Worm (Caenorhabditis elegans) whole organism, L1 larva: ENCODE measurements around the gene cua-1.
A peak's percentile ranks its signal among the peaks of the same experiment; 100 is the strongest.

Experiments used
- C16A3.4 ChIP-seq: fragments of 150-350 bp; optimal IDR thresholded peaks from 2 replicates; lab custom pipeline; 2014; ENCODE audit warnings: missing biosample characterization, missing genetic modification characterization
- F16B12.6 ChIP-seq: fragments of 150-350 bp; optimal IDR thresholded peaks from 2 replicates; lab custom pipeline; 2014; ENCODE audit warnings: missing biosample characterization, missing genetic modification characterization
- aha-1 ChIP-seq: fragments of 150-350 bp; optimal IDR thresholded peaks from 2 replicates; lab custom pipeline; 2014; ENCODE audit warnings: missing biosample characterization, missing genetic modification characterization
- alr-1 ChIP-seq: fragments of 200-800 bp; sonication (Bioruptor generic); optimal IDR thresholded peaks from 2 replicates; lab custom pipeline; 2018; ENCODE audit warnings: borderline replicate concordance, mild to moderate bottlenecking, missing genetic modification characterization, missing compliant biosample characterization
- aly-2 ChIP-seq: fragments of 150-350 bp; optimal IDR thresholded peaks from 2 replicates; lab custom pipeline; 2014; ENCODE audit warnings: missing biosample characterization, missing genetic modification characterization
- blmp-1 ChIP-seq: fragments of 150-350 bp; optimal IDR thresholded peaks from 2 replicates; lab custom pipeline; 2014; ENCODE audit warnings: missing biosample characterization, missing genetic modification characterization
- ceh-82 ChIP-seq, 3 experiments: fragments of 150-350 bp in 1 of 3; sonication (generic microtip) in 2 of 3; optimal IDR thresholded peaks; 2 replicates each; lab custom pipeline; 2014 to 2017; ENCODE audit warnings: missing biosample characterization in 3 of 3, missing genetic modification characterization in 3 of 3
- ceh-88 ChIP-seq: fragments of 200-800 bp; sonication (Bioruptor generic); IDR thresholded peaks from 2 replicates; pipeline ENCODE4 v1.3.6; 2022; ENCODE audit warnings: missing genetic modification characterization, missing compliant biosample characterization
- ces-1 ChIP-seq: fragments of 150-350 bp; optimal IDR thresholded peaks from 2 replicates; lab custom pipeline; 2014; ENCODE audit warnings: missing biosample characterization, missing genetic modification reagents, missing genetic modification characterization
- dpl-1 ChIP-seq, 3 experiments: fragments of 150-350 bp in 2 of 3; sonication (generic microtip) in 1 of 3; optimal IDR thresholded peaks; 2 replicates each; lab custom pipeline; 2014 to 2017; ENCODE audit warnings: missing biosample characterization in 3 of 3, missing genetic modification characterization in 3 of 3, missing genetic modification reagents in 3 of 3
- efl-1 ChIP-seq, 4 experiments: fragments of 150-350 bp; optimal IDR thresholded peaks in 3 of 4; peaks in 1 of 4; 1 replicate in 1 of 4; 2 replicates in 3 of 4; lab custom pipeline; 2014; ENCODE audit warnings: missing biosample characterization in 2 of 4, missing genetic modification characterization in 2 of 4, missing genetic modification reagents in 2 of 4
- efl-3 ChIP-seq: fragments of 200-800 bp; sonication (Bioruptor generic); optimal IDR thresholded peaks from 2 replicates; lab custom pipeline; 2018; ENCODE audit warnings: mild to moderate bottlenecking, missing genetic modification characterization, missing compliant biosample characterization
- egl-27 ChIP-seq, 2 experiments: fragments of 150-350 bp in 1 of 2; sonication (generic microtip); optimal IDR thresholded peaks; 3 replicates each; lab custom pipeline; 2017 to 2018; ENCODE audit warnings: missing biosample characterization in 2 of 2, missing genetic modification characterization in 2 of 2, missing genetic modification reagents in 2 of 2
- elt-3 ChIP-seq, 6 experiments: fragments of 150-350 bp in 1 of 6; sonication (generic microtip); optimal IDR thresholded peaks; 2 replicates each; lab custom pipeline; 2017 to 2018; ENCODE audit warnings: missing biosample characterization in 6 of 6, missing genetic modification characterization in 6 of 6, inconsistent platforms in 1 of 6
- fkh-10 ChIP-seq: sonication (generic microtip); optimal IDR thresholded peaks from 2 replicates; lab custom pipeline; 2017; ENCODE audit warnings: missing biosample characterization, missing genetic modification reagents, missing genetic modification characterization
- fkh-4 ChIP-seq: sonication (generic microtip); optimal IDR thresholded peaks from 2 replicates; lab custom pipeline; 2016; ENCODE audit warnings: missing compliant biosample characterization, missing genetic modification characterization, borderline replicate concordance
- fkh-8 ChIP-seq: sonication (generic microtip); optimal IDR thresholded peaks from 2 replicates; lab custom pipeline; 2016; ENCODE audit warnings: mild to moderate bottlenecking, missing genetic modification characterization, missing compliant biosample characterization
- fos-1 ChIP-seq: fragments of 150-350 bp; optimal IDR thresholded peaks from 2 replicates; lab custom pipeline; 2014; ENCODE audit warnings: missing biosample characterization, missing genetic modification characterization
- grh-1 ChIP-seq: fragments of 200-800 bp; sonication (Bioruptor generic); IDR thresholded peaks from 2 replicates; pipeline ENCODE4 v1.3.6; 2022; ENCODE audit warnings: missing genetic modification reagents, missing genetic modification characterization, missing compliant biosample characterization
- jun-1 ChIP-seq: fragments of 150-350 bp; optimal IDR thresholded peaks from 2 replicates; lab custom pipeline; 2014; ENCODE audit warnings: missing biosample characterization, missing genetic modification reagents, missing genetic modification characterization
- lin-13 ChIP-seq: fragments of 150-350 bp; optimal IDR thresholded peaks from 2 replicates; lab custom pipeline; 2014; ENCODE audit warnings: missing biosample characterization, missing genetic modification reagents, missing genetic modification characterization
- lin-14 ChIP-seq: fragments of 200-800 bp; sonication (Bioruptor generic); optimal IDR thresholded peaks from 2 replicates; lab custom pipeline; 2018; ENCODE audit warnings: mild to moderate bottlenecking, missing genetic modification characterization, moderate library complexity, missing compliant biosample characterization
- lin-15B ChIP-seq: fragments of 150-350 bp; sonication (generic microtip); optimal IDR thresholded peaks from 3 replicates; lab custom pipeline; 2014; ENCODE audit warnings: missing biosample characterization, missing genetic modification characterization
- lin-35 ChIP-seq, 2 experiments: fragments of 150-350 bp; optimal IDR thresholded peaks; 2 replicates each; lab custom pipeline; 2014; ENCODE audit warnings: missing biosample characterization in 2 of 2, missing genetic modification characterization in 2 of 2, missing genetic modification reagents in 2 of 2
- lir-3 ChIP-seq: sonication (generic microtip); optimal IDR thresholded peaks from 2 replicates; lab custom pipeline; 2016; ENCODE audit warnings: mild to moderate bottlenecking, missing genetic modification characterization, moderate library complexity, missing compliant biosample characterization; ENCODE audit not compliant: poor library complexity
- lsy-2 ChIP-seq, 2 experiments: fragments of 150-350 bp; optimal IDR thresholded peaks; 2 replicates each; lab custom pipeline; 2014; ENCODE audit warnings: missing biosample characterization in 2 of 2, missing genetic modification characterization in 2 of 2
- mab-9 ChIP-seq: fragments of 200-800 bp; sonication (Bioruptor generic); IDR thresholded peaks from 2 replicates; pipeline ENCODE4 v1.3.6; 2022; ENCODE audit warnings: missing genetic modification reagents, missing genetic modification characterization, missing compliant biosample characterization
- mdl-1 ChIP-seq, 2 experiments: fragments of 150-350 bp; optimal IDR thresholded peaks; 2 replicates each; lab custom pipeline; 2014 to 2017; ENCODE audit warnings: missing biosample characterization in 2 of 2, missing genetic modification characterization in 2 of 2, inconsistent platforms in 1 of 2
- mef-2 ChIP-seq: fragments of 150-350 bp; optimal IDR thresholded peaks from 2 replicates; lab custom pipeline; 2014; ENCODE audit warnings: missing biosample characterization, missing genetic modification characterization
- nhr-19 ChIP-seq: fragments of 200-800 bp; sonication (Bioruptor generic); conservative IDR thresholded peaks from 2 replicates; pipeline ENCODE4 v1.3.6; 2022; ENCODE audit warnings: missing genetic modification characterization, missing compliant biosample characterization
- nhr-237 ChIP-seq: fragments of 150-350 bp; optimal IDR thresholded peaks from 2 replicates; lab custom pipeline; 2014; ENCODE audit warnings: missing biosample characterization, missing genetic modification characterization
- nhr-47 ChIP-seq: sonication (generic microtip); optimal IDR thresholded peaks from 2 replicates; lab custom pipeline; 2016; ENCODE audit warnings: mild to moderate bottlenecking, missing genetic modification characterization, moderate library complexity, missing compliant biosample characterization
- nhr-71 ChIP-seq: sonication (generic microtip); optimal IDR thresholded peaks from 2 replicates; lab custom pipeline; 2016; ENCODE audit warnings: mild to moderate bottlenecking, missing genetic modification characterization, moderate library complexity, missing compliant biosample characterization
- nhr-77 ChIP-seq: fragments of 150-350 bp; optimal IDR thresholded peaks from 2 replicates; lab custom pipeline; 2014; ENCODE audit warnings: missing biosample characterization, missing genetic modification characterization
- nhr-85 ChIP-seq: sonication (generic microtip); peaks from one replicate; lab custom pipeline; 2016; ENCODE audit warnings: missing genetic modification characterization, inconsistent platforms, missing compliant biosample characterization
- nhr-90 ChIP-seq: sonication (generic microtip); optimal IDR thresholded peaks from 2 replicates; lab custom pipeline; 2016; ENCODE audit warnings: mild to moderate bottlenecking, missing genetic modification characterization, missing compliant biosample characterization; ENCODE audit not compliant: poor library complexity
- pax-3 ChIP-seq: fragments of 200-800 bp; sonication (Bioruptor generic); optimal IDR thresholded peaks from 2 replicates; lab custom pipeline; 2018; ENCODE audit warnings: mild to moderate bottlenecking, missing genetic modification characterization, moderate library complexity, missing compliant biosample characterization
- pqm-1 ChIP-seq: sonication (generic microtip); optimal IDR thresholded peaks from 3 replicates; lab custom pipeline; 2017; ENCODE audit warnings: missing biosample characterization, missing genetic modification characterization
- rnt-1 ChIP-seq: sonication (generic microtip); optimal IDR thresholded peaks from 2 replicates; lab custom pipeline; 2016; ENCODE audit warnings: mild to moderate bottlenecking, missing genetic modification characterization, moderate library complexity, missing compliant biosample characterization
- skn-1 ChIP-seq: fragments of 150-350 bp; optimal IDR thresholded peaks from 2 replicates; lab custom pipeline; 2014; ENCODE audit warnings: missing biosample characterization, missing genetic modification characterization
- snpc-4 ChIP-seq: fragments of 150-350 bp; optimal IDR thresholded peaks from 2 replicates; lab custom pipeline; 2014; ENCODE audit warnings: missing biosample characterization, missing genetic modification characterization
- snu-23 ChIP-seq: sonication (generic microtip); optimal IDR thresholded peaks from 2 replicates; lab custom pipeline; 2016; ENCODE audit warnings: missing genetic modification characterization, missing compliant biosample characterization
- tbx-2 ChIP-seq: sonication (generic microtip); optimal IDR thresholded peaks from 2 replicates; lab custom pipeline; 2016; ENCODE audit warnings: missing genetic modification characterization, missing compliant biosample characterization
- tlp-1 ChIP-seq: fragments of 150-350 bp; optimal IDR thresholded peaks from 2 replicates; lab custom pipeline; 2014; ENCODE audit warnings: missing biosample characterization, missing genetic modification characterization
- unc-130 ChIP-seq: fragments of 150-350 bp; optimal IDR thresholded peaks from 2 replicates; lab custom pipeline; 2017; ENCODE audit warnings: missing biosample characterization, missing genetic modification characterization, inconsistent platforms
- unc-62 ChIP-seq: fragments of 150-350 bp; optimal IDR thresholded peaks from 2 replicates; lab custom pipeline; 2014; ENCODE audit warnings: missing biosample characterization, missing genetic modification reagents, missing genetic modification characterization
- unc-98 ChIP-seq: fragments of 200-800 bp; sonication (Bioruptor generic); IDR thresholded peaks from 2 replicates; pipeline ENCODE4 v1.3.6; 2022; ENCODE audit warnings: missing genetic modification characterization, missing compliant biosample characterization
- vab-15 ChIP-seq: sonication (generic microtip); optimal IDR thresholded peaks from 2 replicates; lab custom pipeline; 2017; ENCODE audit warnings: missing genotype, mild to moderate bottlenecking, missing genetic modification characterization, missing compliant biosample characterization
- xbp-1 ChIP-seq: sonication (generic microtip); optimal IDR thresholded peaks from 2 replicates; lab custom pipeline; 2016; ENCODE audit warnings: missing genetic modification characterization, missing compliant biosample characterization
- zip-4 ChIP-seq: fragments of 200-800 bp; sonication (Bioruptor generic); optimal IDR thresholded peaks from 2 replicates; lab custom pipeline; 2018; ENCODE audit warnings: mild to moderate bottlenecking, missing genetic modification characterization, moderate library complexity, missing compliant biosample characterization
- ztf-11 ChIP-seq, 2 experiments: sonication (generic microtip); optimal IDR thresholded peaks; 2 replicates each; lab custom pipeline; 2016 to 2017; ENCODE audit warnings: missing genetic modification characterization in 2 of 2, missing biosample characterization in 1 of 2, missing compliant biosample characterization in 1 of 2
- ztf-4 ChIP-seq: fragments of 150-350 bp; optimal IDR thresholded peaks from 2 replicates; lab custom pipeline; 2014; ENCODE audit warnings: missing biosample characterization, missing genetic modification characterization

cua-1 gene

DNA sequence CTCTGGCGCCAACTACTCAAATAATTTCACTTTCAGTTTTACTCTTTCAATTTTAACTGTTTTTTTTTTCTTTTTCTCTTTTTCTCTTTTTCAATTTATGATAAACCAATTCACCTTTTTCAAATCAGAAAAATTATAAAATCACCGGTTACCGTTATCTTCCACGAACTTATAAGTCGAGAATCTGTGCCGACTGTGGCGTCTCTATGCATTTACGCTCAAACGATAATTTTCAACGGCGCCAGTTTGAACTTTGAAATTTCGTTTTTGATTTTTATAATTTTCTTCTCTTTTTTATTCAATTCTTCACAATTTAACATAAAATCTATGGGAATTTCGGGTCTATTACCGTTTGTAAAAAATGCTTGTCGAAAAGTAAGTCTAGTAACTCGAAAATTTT, 31.7 kb downstream of the cua-1 start, which contains the start of gene exo-1:
Gene exo-1 (plus strand): TSS at position 101 of the 400 bp plus-strand sequence.
- TF ChIP-seq unc-62 (GFP tag; lab: Kevin White, UChicago) (no peak), mab-9 (no peak), vab-15 (tag; lab: Kevin White, UChicago) (peak; percentile 26), efl-1 (optimal IDR thresholded peaks at IDR 0.05; lab: Kevin White, UChicago) (peak; percentile 67 to 92), efl-1 (GFP tag; optimal IDR thresholded peaks at IDR 0.05 in 1 of 2; lab: Kevin White, UChicago) (peak; percentile 87 to 99), aly-2 (tag; lab: Kevin White, UChicago) (no peak), nhr-85 (tag; lab: Kevin White, UChicago) (peak; percentile 71), unc-130 (peak; percentile 77), fos-1 (tag; lab: Kevin White, UChicago) (peak; percentile 2), fkh-10 (no peak), lin-14 (GFP tag; lab: Kevin White, UChicago) (no peak), C16A3.4 (tag; lab: Kevin White, UChicago) (peak; percentile 95), fkh-4 (no peak), alr-1 (tag; lab: Kevin White, UChicago) (no peak), aha-1 (no peak), F16B12.6 (tag; lab: Kevin White, UChicago) (peak; percentile 65), ceh-82 (tag; optimal IDR thresholded peaks at IDR 0.05; lab: Kevin White, UChicago) (peak in 1 of 3 experiments; percentile 37), nhr-71 (tag; lab: Kevin White, UChicago) (peak; percentile 61), efl-3 (GFP tag; lab: Kevin White, UChicago) (no peak), fkh-8 (tag; lab: Kevin White, UChicago) (peak; percentile 7), zip-4 (GFP tag; lab: Kevin White, UChicago) (no peak), xbp-1 (tag; lab: Kevin White, UChicago) (no peak), nhr-90 (tag; lab: Kevin White, UChicago) (peak; percentile 52), blmp-1 (tag; lab: Kevin White, UChicago) (peak; percentile 82), mdl-1 (tag; optimal IDR thresholded peaks at IDR 0.05; lab: Kevin White, UChicago) (peak in 1 of 2 experiments; percentile 18), ztf-4 (no peak), nhr-19 (no peak), rnt-1 (tag; lab: Kevin White, UChicago) (peak; percentile 50), ceh-88 (GFP tag; lab: Robert Waterston, UW) (no peak), ztf-11 (tag; optimal IDR thresholded peaks at IDR 0.05; lab: Kevin White, UChicago) (peak in 1 of 2 experiments; percentile 35), egl-27 (tag; optimal IDR thresholded peaks at IDR 0.05; lab: Kevin White, UChicago) (no peak), tbx-2 (tag; lab: Kevin White, UChicago) (peak; percentile 2), nhr-77 (tag; lab: Kevin White, UChicago) (peak; percentile 65), lin-13 (GFP tag; lab: Kevin White, UChicago) (peak; percentile 58), lin-15B (tag; lab: Kevin White, UChicago) (peak; percentile 53), lir-3 (tag; lab: Kevin White, UChicago) (peak; percentile 50), elt-3 (tag; optimal IDR thresholded peaks at IDR 0.05; lab: Kevin White, UChicago) (peak in 3 of 6 experiments; percentile 40 to 89 (median 45)), lin-35 (GFP tag; optimal IDR thresholded peaks at IDR 0.05; lab: Kevin White, UChicago) (peak; percentile 83 to 98), ces-1 (GFP tag; lab: Kevin White, UChicago) (no peak), nhr-47 (peak; percentile 49), pax-3 (tag; lab: Kevin White, UChicago) (peak; percentile 2), dpl-1 (GFP tag; optimal IDR thresholded peaks at IDR 0.05; lab: Kevin White, UChicago) (peak; percentile 86 to 91 (median 90)), skn-1 (peak; percentile 56), unc-98 (no peak), snu-23 (GFP tag; lab: Kevin White, UChicago) (peak; percentile 63), pqm-1 (tag; lab: Kevin White, UChicago) (no peak), tlp-1 (no peak), mef-2 (tag; lab: Kevin White, UChicago) (no peak), jun-1 (no peak), nhr-237 (no peak), grh-1 (GFP tag; lab: Robert Waterston, UW) (no peak), lsy-2 (tag; optimal IDR thresholded peaks at IDR 0.05; lab: Kevin White, UChicago) (peak; percentile 40 to 89), snpc-4 (no peak)
